Fruit fly (Drosophila melanogaster) whole organism, embryonic: Measurements from ENCODE around the gene Usp14.
A peak's percentile ranks its signal among the peaks of the same experiment; 100 is the strongest.

ENCODE experiments used
- Blimp-1 ChIP-seq: fragments of 200-800 bp; sonication (Bioruptor generic); optimal IDR thresholded peaks from 3 replicates; lab custom pipeline; 2018; ENCODE audit warnings: missing biosample characterization, missing genetic modification characterization, mild to moderate bottlenecking, moderate library complexity, missing genetic modification reagents
- C15 ChIP-seq: fragments of 200-800 bp; sonication (Bioruptor generic); IDR thresholded peaks from 3 replicates; pipeline ENCODE4 v1.3.6; 2022; ENCODE audit warnings: missing biosample characterization, missing genetic modification characterization
- CG10979 ChIP-seq: fragments of 200-800 bp; sonication (Bioruptor generic); optimal IDR thresholded peaks from 2 replicates; lab custom pipeline; 2018; ENCODE audit warnings: missing biosample characterization, mild to moderate bottlenecking, missing genetic modification characterization, moderate library complexity
- CG11696 ChIP-seq: fragments of 200-800 bp; sonication (Bioruptor generic); IDR thresholded peaks from 2 replicates; pipeline ENCODE4 v1.3.6; 2022; ENCODE audit warnings: missing biosample characterization, missing genetic modification characterization
- CG12659 ChIP-seq: fragments of 200-800 bp; sonication (Bioruptor generic); optimal IDR thresholded peaks from 3 replicates; lab custom pipeline; 2017; ENCODE audit warnings: mild to moderate bottlenecking, missing biosample characterization, missing genetic modification reagents, missing genetic modification characterization
- CG13424 ChIP-seq: fragments of 200-800 bp; sonication (Bioruptor generic); optimal IDR thresholded peaks from 2 replicates; lab custom pipeline; 2019; ENCODE audit warnings: missing biosample characterization, mild to moderate bottlenecking, missing genetic modification characterization, moderate library complexity
- CG17829 ChIP-seq: fragments of 200-800 bp; optimal IDR thresholded peaks from 2 replicates; lab custom pipeline; 2019; ENCODE audit warnings: missing biosample characterization, mild to moderate bottlenecking, missing genetic modification characterization, moderate library complexity
- CG1832 ChIP-seq: fragments of 200-800 bp; sonication (Bioruptor generic); optimal IDR thresholded peaks from 2 replicates; lab custom pipeline; 2017; ENCODE audit warnings: missing biosample characterization, mild to moderate bottlenecking, missing genetic modification characterization, inconsistent platforms
- CG31441 ChIP-seq: fragments of 200-800 bp; sonication (Bioruptor generic); IDR thresholded peaks from 2 replicates; pipeline ENCODE4 v1.3.6; 2022; ENCODE audit warnings: missing biosample characterization, missing genetic modification characterization
- CG4282 ChIP-seq: fragments of 200-800 bp; sonication (Bioruptor generic); optimal IDR thresholded peaks from 2 replicates; lab custom pipeline; 2016; ENCODE audit warnings: missing biosample characterization, missing genetic modification characterization
- CG4820 ChIP-seq: fragments of 200-800 bp; sonication (Bioruptor generic); optimal IDR thresholded peaks from 3 replicates; lab custom pipeline; 2016; ENCODE audit warnings: missing biosample characterization, missing genetic modification characterization
- CG6272 ChIP-seq: fragments of 200-800 bp; sonication (Bioruptor generic); IDR thresholded peaks from 2 replicates; pipeline ENCODE4 v1.3.6; 2022; ENCODE audit warnings: missing biosample characterization, missing genetic modification characterization
- CG6654 ChIP-seq: fragments of 200-800 bp; sonication (Bioruptor generic); optimal IDR thresholded peaks from 2 replicates; lab custom pipeline; 2017; ENCODE audit warnings: missing biosample characterization, mild to moderate bottlenecking, missing genetic modification characterization
- CG6813 ChIP-seq: fragments of 200-800 bp; sonication (Bioruptor generic); optimal IDR thresholded peaks from 2 replicates; lab custom pipeline; 2017; ENCODE audit warnings: missing biosample characterization, missing genetic modification characterization, mild to moderate bottlenecking, moderate library complexity, missing genetic modification reagents
- CG7357 ChIP-seq: fragments of 200-800 bp; sonication (Bioruptor generic); IDR thresholded peaks from 3 replicates; pipeline ENCODE4 v1.3.6; 2022; ENCODE audit warnings: missing biosample characterization, missing genetic modification characterization
- CG7556 ChIP-seq: fragments of 200-800 bp; sonication (Bioruptor generic); optimal IDR thresholded peaks from 2 replicates; lab custom pipeline; 2017; ENCODE audit warnings: missing biosample characterization, mild to moderate bottlenecking, missing genetic modification characterization
- CG7987 ChIP-seq: fragments of 200-800 bp; sonication (Bioruptor generic); optimal IDR thresholded peaks from 2 replicates; lab custom pipeline; 2018; ENCODE audit warnings: missing biosample characterization, mild to moderate bottlenecking, missing genetic modification characterization, moderate library complexity
- CG8089 ChIP-seq: fragments of 200-800 bp; sonication (Bioruptor generic); optimal IDR thresholded peaks from 3 replicates; lab custom pipeline; 2016; ENCODE audit warnings: missing biosample characterization, missing genetic modification characterization
- CHES-1-like ChIP-seq: fragments of 200-800 bp; sonication (Bioruptor generic); optimal IDR thresholded peaks from 2 replicates; lab custom pipeline; 2016; ENCODE audit warnings: missing biosample characterization, missing genetic modification characterization
- CTCF ChIP-seq: fragments of 200-800 bp; sonication (Bioruptor generic); optimal IDR thresholded peaks from 2 replicates; lab custom pipeline; 2017; ENCODE audit warnings: missing biosample characterization, mild to moderate bottlenecking, missing genetic modification characterization, moderate library complexity
- CkIIα-i1 ChIP-seq: fragments of 200-800 bp; sonication (Bioruptor generic); IDR thresholded peaks from 2 replicates; pipeline ENCODE4 v1.3.6; 2022; ENCODE audit warnings: missing biosample characterization, missing genetic modification characterization
- CoRest ChIP-seq: fragments of 200-800 bp; sonication (Bioruptor generic); optimal IDR thresholded peaks from 3 replicates; lab custom pipeline; 2018; ENCODE audit warnings: missing biosample characterization, mild to moderate bottlenecking, missing genetic modification characterization, moderate library complexity
- D ChIP-seq, 2 experiments: fragments of 200-800 bp in 1 of 2; fragments of >200 bp in 1 of 2; sonication (Bioruptor generic) in 1 of 2; optimal IDR thresholded peaks; 2 replicates in 1 of 2; 3 replicates in 1 of 2; lab custom pipeline; 2017; ENCODE audit warnings: mild to moderate bottlenecking in 1 of 2, missing biosample characterization in 1 of 2, missing genetic modification characterization in 1 of 2, missing genetic modification reagents in 1 of 2
- Dp ChIP-seq: fragments of 200-800 bp; sonication (Bioruptor generic); optimal IDR thresholded peaks from 2 replicates; lab custom pipeline; 2018; ENCODE audit warnings: missing biosample characterization, mild to moderate bottlenecking, missing genetic modification characterization, moderate library complexity
- Fer2 ChIP-seq: fragments of 200-800 bp; sonication (Bioruptor generic); optimal IDR thresholded peaks from 2 replicates; lab custom pipeline; 2018; ENCODE audit warnings: missing biosample characterization, mild to moderate bottlenecking, missing genetic modification characterization, moderate library complexity
- HHEX ChIP-seq: fragments of 200-800 bp; sonication (Bioruptor generic); optimal IDR thresholded peaks from 3 replicates; lab custom pipeline; 2017; ENCODE audit warnings: missing biosample characterization, mild to moderate bottlenecking, missing genetic modification characterization, missing genetic modification reagents
- Hr3 ChIP-seq: fragments of 200-800 bp; sonication (Bioruptor generic); optimal IDR thresholded peaks from 3 replicates; lab custom pipeline; 2016; ENCODE audit warnings: missing biosample characterization, missing genetic modification characterization
- Hr51 ChIP-seq, 2 experiments: fragments of 200-800 bp; sonication (Bioruptor generic); optimal IDR thresholded peaks; 2 replicates in 1 of 2; 3 replicates in 1 of 2; lab custom pipeline; 2016 to 2018; ENCODE audit warnings: missing biosample characterization in 2 of 2, missing genetic modification characterization in 2 of 2, mild to moderate bottlenecking in 1 of 2, moderate library complexity in 1 of 2
- Nf-YA ChIP-seq: fragments of 200-800 bp; sonication (Bioruptor generic); IDR thresholded peaks from 2 replicates; pipeline ENCODE4 v1.3.6; 2022; ENCODE audit warnings: missing biosample characterization, missing genetic modification characterization
- Oaz ChIP-seq: fragments of 200-800 bp; sonication (Bioruptor generic); IDR thresholded peaks from 2 replicates; pipeline ENCODE4 v1.3.6; 2022; ENCODE audit warnings: missing biosample characterization, missing genetic modification characterization
- Optix ChIP-seq: fragments of 200-800 bp; sonication (Bioruptor generic); IDR thresholded peaks from 3 replicates; pipeline ENCODE4 v1.3.6; 2022; ENCODE audit warnings: missing biosample characterization, missing genetic modification characterization
- Poxn ChIP-seq: fragments of 200-800 bp; sonication (Bioruptor generic); IDR thresholded peaks from 2 replicates; pipeline ENCODE4 v1.3.6; 2022; ENCODE audit warnings: missing biosample characterization, missing genetic modification characterization
- Ptx1 ChIP-seq: fragments of 200-800 bp; sonication (Bioruptor generic); IDR thresholded peaks from 2 replicates; pipeline ENCODE4 v1.3.6; 2022; ENCODE audit warnings: missing biosample characterization, missing genetic modification characterization
- Sry-δ ChIP-seq: fragments of 200-800 bp; sonication (Bioruptor generic); optimal IDR thresholded peaks from 2 replicates; lab custom pipeline; 2016; ENCODE audit warnings: missing biosample characterization, missing genetic modification characterization
- amos ChIP-seq: fragments of 200-800 bp; sonication (Bioruptor generic); IDR thresholded peaks from 2 replicates; pipeline ENCODE4 v1.3.6; 2022; ENCODE audit warnings: missing biosample characterization, missing genetic modification characterization; ENCODE audit not compliant: partially characterized antibody
- bcd ChIP-seq: fragments of 200-800 bp; sonication (Bioruptor generic); optimal IDR thresholded peaks from 2 replicates; lab custom pipeline; 2017; ENCODE audit warnings: missing biosample characterization, mild to moderate bottlenecking, missing genetic modification characterization
- crc ChIP-seq: fragments of 200-800 bp; sonication (Bioruptor generic); optimal IDR thresholded peaks from 2 replicates; lab custom pipeline; 2016; ENCODE audit warnings: missing biosample characterization, missing genetic modification characterization
- crp ChIP-seq, 2 experiments: fragments of 200-800 bp; sonication (Bioruptor generic); optimal IDR thresholded peaks; 2 replicates in 1 of 2; 3 replicates in 1 of 2; lab custom pipeline; 2017; ENCODE audit warnings: missing biosample characterization in 2 of 2, missing genetic modification characterization in 2 of 2, mild to moderate bottlenecking in 1 of 2, moderate library complexity in 1 of 2
- fru ChIP-seq: fragments of >200 bp; optimal IDR thresholded peaks from 2 replicates; lab custom pipeline; 2017
- gce ChIP-seq: fragments of 200-800 bp; sonication (Bioruptor generic); IDR thresholded peaks from 3 replicates; pipeline ENCODE4 v1.3.6; 2022; ENCODE audit warnings: missing biosample characterization, missing genetic modification characterization
- gem ChIP-seq: fragments of 200-800 bp; sonication (Bioruptor generic); optimal IDR thresholded peaks from 2 replicates; lab custom pipeline; 2019; ENCODE audit warnings: missing biosample characterization, mild to moderate bottlenecking, missing genetic modification characterization, moderate library complexity
- jumu ChIP-seq: fragments of 200-800 bp; sonication (Bioruptor generic); optimal IDR thresholded peaks from 3 replicates; lab custom pipeline; 2016; ENCODE audit warnings: missing biosample characterization, missing genetic modification characterization
- lab ChIP-seq: fragments of 200-800 bp; sonication (Bioruptor generic); optimal IDR thresholded peaks from 3 replicates; lab custom pipeline; 2017; ENCODE audit warnings: missing biosample characterization, missing genetic modification characterization, mild to moderate bottlenecking, moderate library complexity, missing genetic modification reagents
- mirr ChIP-seq: fragments of 200-800 bp; sonication (Bioruptor generic); optimal IDR thresholded peaks from 3 replicates; lab custom pipeline; 2018; ENCODE audit warnings: missing biosample characterization, mild to moderate bottlenecking, missing genetic modification characterization
- sim ChIP-seq: fragments of 200-800 bp; sonication (Bioruptor generic); IDR thresholded peaks from 2 replicates; pipeline ENCODE4 v1.3.6; 2022; ENCODE audit warnings: missing biosample characterization, missing genetic modification characterization
- sima ChIP-seq: fragments of 200-800 bp; sonication (Bioruptor generic); optimal IDR thresholded peaks from 2 replicates; lab custom pipeline; 2016; ENCODE audit warnings: missing biosample characterization, missing genetic modification characterization
- so ChIP-seq: fragments of 200-800 bp; sonication (Bioruptor generic); IDR thresholded peaks from 3 replicates; pipeline ENCODE4 v1.3.6; 2022; ENCODE audit warnings: missing biosample characterization, missing genetic modification characterization
- twi ChIP-seq: fragments of 200-800 bp; optimal IDR thresholded peaks from 2 replicates; lab custom pipeline; 2019; ENCODE audit warnings: missing biosample characterization, mild to moderate bottlenecking, missing genetic modification characterization, moderate library complexity

Gene Usp14

DNA sequence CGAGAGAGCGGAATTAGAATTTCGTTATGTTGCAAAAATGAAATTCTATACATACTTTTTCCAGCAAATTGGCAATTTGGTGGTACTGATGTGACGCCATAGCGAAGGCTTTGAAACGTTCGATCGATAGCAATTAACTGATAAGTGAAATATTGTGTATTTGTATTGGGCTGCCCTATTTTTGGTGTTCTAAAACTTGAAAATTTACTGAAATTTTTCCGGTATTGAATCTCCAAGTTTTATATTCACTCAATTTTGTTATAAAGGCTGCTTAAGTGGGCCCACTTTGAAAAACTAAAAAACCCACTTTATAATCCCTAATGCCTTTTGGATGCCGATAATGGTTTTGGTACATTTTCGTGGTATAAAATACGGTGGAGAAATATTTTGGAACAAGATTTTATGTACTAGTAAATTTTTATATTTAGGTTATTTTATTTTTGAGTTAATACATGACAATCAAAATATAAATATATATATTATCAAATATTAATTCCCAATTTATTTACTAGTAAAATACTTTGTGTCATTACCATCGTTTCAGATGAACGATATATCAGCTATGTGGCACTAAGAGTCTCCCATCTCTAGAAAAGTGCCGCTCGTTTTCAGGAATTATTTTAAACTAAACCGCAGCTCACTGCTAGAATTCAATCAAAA, 48.3 kb upstream of the Usp14 start, which contains the start of the genes Cand1 and pim (continued):
- TF ChIP-seq twi (tag; lab: Kevin White, UChicago) (peak; percentile 15), CG31441 (GFP tag; lab: Robert Waterston, UW) (no peak)
- TF ChIP-seq, all 482 proteins: peak for 80

dm6 chr2L:10356508-10356907, 42.3 kb upstream of the Usp14 start, which contains the start of the genes CtsL4 and ClpP:
Gene CtsL4 (minus strand): TSS chr2L:10356597.
Gene ClpP (plus strand): TSS chr2L:10356795.
- TF ChIP-seq CG10979 (tag; lab: Kevin White, UChicago) (peak; percentile 28), Nf-YA (GFP tag; lab: Robert Waterston, UW) (no peak), CG11696 (no peak), amos (no peak), crc (GFP tag; lab: Kevin White, UChicago) (no peak), HHEX (peak; percentile 27), CG7556 (no peak), gem (tag; lab: Kevin White, UChicago) (no peak), CG1832 (GFP tag; lab: Kevin White, UChicago) (no peak), CG17829 (tag; lab: Kevin White, UChicago) (peak; percentile 66), mirr (no peak), C15 (GFP tag; lab: Robert Waterston, UW) (no peak), CG4282 (GFP tag; lab: Kevin White, UChicago) (peak; percentile 2), Hr3 (GFP tag; lab: Kevin White, UChicago) (peak; percentile 51), Optix (GFP tag; lab: Robert Waterston, UW) (peak; percentile 28; the same call in 1 of the 3 replicates), CG6272 (no peak; the same call in 1 of the 2 replicates), CG4820 (GFP tag; lab: Kevin White, UChicago) (no peak), lab (GFP tag; lab: Kevin White, UChicago) (no peak), Dp (peak; percentile 5), CG7987 (GFP tag; lab: Kevin White, UChicago) (no peak), CG6813 (GFP tag; lab: Kevin White, UChicago) (no peak), D (optimal IDR thresholded peaks at IDR 0.05; lab: Kevin White, UChicago) (no peak), D (GFP tag; optimal IDR thresholded peaks at IDR 0.05; lab: Kevin White, UChicago) (peak; percentile 35), Blimp-1 (no peak), Poxn (no peak), crp (GFP tag; optimal IDR thresholded peaks at IDR 0.05; lab: Kevin White, UChicago) (peak; percentile 29 to 92), CG7357 (GFP tag; lab: Robert Waterston, UW) (peak; percentile 39; the same call in 2 of the 3 replicates), Hr51 (GFP tag; optimal IDR thresholded peaks at IDR 0.05; lab: Kevin White, UChicago) (peak in 1 of 2 experiments; percentile 2), CkIIα-i1 (GFP tag; lab: Robert Waterston, UW) (no peak), so (GFP tag; lab: Robert Waterston, UW) (no peak), CG6654 (GFP tag; lab: Kevin White, UChicago) (no peak), Ptx1 (GFP tag; lab: Robert Waterston, UW) (peak; percentile 60), Oaz (GFP tag; lab: Robert Waterston, UW) (no peak; the same call in 1 of the 2 replicates), Fer2 (tag; lab: Kevin White, UChicago) (no peak), CG12659 (GFP tag; lab: Kevin White, UChicago) (peak; percentile 76), sima (GFP tag; lab: Kevin White, UChicago) (no peak), bcd (no peak), CHES-1-like (GFP tag; lab: Kevin White, UChicago) (peak; percentile 46), CTCF (GFP tag; lab: Kevin White, UChicago) (no peak), gce (GFP tag; lab: Robert Waterston, UW) (no peak), sim (GFP tag; lab: Robert Waterston, UW) (no peak), CG13424 (peak; percentile 50), Sry-δ (GFP tag; lab: Kevin White, UChicago) (peak; percentile 43), jumu (GFP tag; lab: Kevin White, UChicago) (no peak), fru (lab: Kevin White, UChicago) (no peak), CoRest (tag; lab: Kevin White, UChicago) (peak; percentile 75), CG8089 (GFP tag; lab: Kevin White, UChicago) (peak; percentile 17)
